Fruit fly (Drosophila melanogaster): ENCODE data around the gene ru.

Gene ru

dm6 chr3L:1368201-1368617 lies 2.2 kb upstream of the ru start (continued):
- peak; percentile 75 for TF ChIP-seq Camta (GFP tag; optimal IDR thresholded peaks at IDR 0.05)
- TF ChIP-seq psq (GFP tag; optimal IDR thresholded peaks at IDR 0.05) = peak; percentile 36
- no peak for TF ChIP-seq CG4328 (GFP tag; optimal IDR thresholded peaks at IDR 0.05)
- TF ChIP-seq disco-r (GFP tag; optimal IDR thresholded peaks at IDR 0.05) = peak; percentile 60
- TF ChIP-seq MESR4 (GFP tag; optimal IDR thresholded peaks at IDR 0.05) = no peak
- no peak for TF ChIP-seq Lim3 (GFP tag; IDR thresholded peaks at IDR 0.05)
- peak; percentile 85 for TF ChIP-seq abd-A (tag; optimal IDR thresholded peaks at IDR 0.05)
- peak; percentile 70; the same call in 2 of the 3 replicates for TF ChIP-seq CG2199 (GFP tag; IDR thresholded peaks at IDR 0.05)
- TF ChIP-seq lmd (GFP tag; IDR thresholded peaks at IDR 0.05) = peak; percentile 89
- TF ChIP-seq Ravus (GFP tag; IDR thresholded peaks at IDR 0.05) = peak; percentile 55
- TF ChIP-seq CG17829 (tag; optimal IDR thresholded peaks at IDR 0.05) = peak; percentile 80
- no peak for TF ChIP-seq Vsx1 (GFP tag; optimal IDR thresholded peaks at IDR 0.05)
- TF ChIP-seq da (GFP tag; optimal IDR thresholded peaks at IDR 0.05) = peak; percentile 66
- peak; percentile 39 for TF ChIP-seq CG3407 (GFP tag; optimal IDR thresholded peaks at IDR 0.05)
- peak; percentile 13 for TF ChIP-seq en (GFP tag; optimal IDR thresholded peaks at IDR 0.05)
- no peak for TF ChIP-seq HLHmδ (GFP tag; optimal IDR thresholded peaks at IDR 0.05)
- no peak for TF ChIP-seq Sin3A (optimal IDR thresholded peaks at IDR 0.05)
- peak; percentile 83 for TF ChIP-seq H15 (GFP tag; IDR thresholded peaks at IDR 0.05)
- peak; percentile 66 for TF ChIP-seq CG12155 (GFP tag; optimal IDR thresholded peaks at IDR 0.05)
- peak; percentile 42 for TF ChIP-seq CG10274 (GFP tag; optimal IDR thresholded peaks at IDR 0.05)
- TF ChIP-seq pnt (GFP tag; optimal IDR thresholded peaks at IDR 0.05) = peak; percentile 77
- TF ChIP-seq Kr (GFP tag; optimal IDR thresholded peaks at IDR 0.05) = peak; percentile 13
- TF ChIP-seq sqz (GFP tag; optimal IDR thresholded peaks at IDR 0.05) = peak; percentile 24
- TF ChIP-seq gsb (GFP tag; IDR thresholded peaks at IDR 0.05) = peak; percentile 84
- TF ChIP-seq bcd (GFP tag; optimal IDR thresholded peaks at IDR 0.05) = peak; percentile 83
- peak; percentile 74 for TF ChIP-seq CG10979 (tag; optimal IDR thresholded peaks at IDR 0.05)
- no peak for TF ChIP-seq CkIIα-i1 (GFP tag; IDR thresholded peaks at IDR 0.05)
- no peak for TF ChIP-seq pita (GFP tag; optimal IDR thresholded peaks at IDR 0.05)
- peak; percentile 71 for TF ChIP-seq grau (tag; optimal IDR thresholded peaks at IDR 0.05)
- TF ChIP-seq Xrp1 (GFP tag; IDR thresholded peaks at IDR 0.05) = peak; percentile 96
- TF ChIP-seq Chrac-16 (GFP tag; optimal IDR thresholded peaks at IDR 0.05) = peak; percentile 86
- peak; percentile 84 for TF ChIP-seq dmrt99B (tag; optimal IDR thresholded peaks at IDR 0.05)
- no peak for TF ChIP-seq amos (GFP tag; IDR thresholded peaks at IDR 0.05; ENCODE audit: partially characterized antibody)
- peak; percentile 85 for TF ChIP-seq H2.0 (GFP tag; IDR thresholded peaks at IDR 0.05)
- peak; percentile 33 for TF ChIP-seq CG11723 (GFP tag; optimal IDR thresholded peaks at IDR 0.05)
- 0 out of 2 replicates have a peak, but pooled peaks have one; percentile 10 for TF ChIP-seq cas (GFP tag; IDR thresholded peaks at IDR 0.05)
- peak; percentile 51 for TF ChIP-seq CG10147 (GFP tag; optimal IDR thresholded peaks at IDR 0.05)
- TF ChIP-seq Dfd (GFP tag; optimal IDR thresholded peaks at IDR 0.05) = no peak
- peak; percentile 78 for TF ChIP-seq CG30431 (GFP tag; optimal IDR thresholded peaks at IDR 0.05)
- peak; percentile 15 for TF ChIP-seq NC2α (GFP tag; optimal IDR thresholded peaks at IDR 0.05)
- peak; percentile 21 for TF ChIP-seq CG3065 (GFP tag; optimal IDR thresholded peaks at IDR 0.05)
- peak; percentile 9 for TF ChIP-seq CG12236 (GFP tag; optimal IDR thresholded peaks at IDR 0.05)
- peak; percentile 83 for TF ChIP-seq Aef1 (GFP tag; IDR thresholded peaks at IDR 0.05)
- peak; percentile 53; the same call in 1 of the 2 replicates for TF ChIP-seq CG43689 (GFP tag; IDR thresholded peaks at IDR 0.05)
- peak; percentile 63 for TF ChIP-seq CG9876 (GFP tag; optimal IDR thresholded peaks at IDR 0.05)
- no peak for TF ChIP-seq Dll (GFP tag; IDR thresholded peaks at IDR 0.05; ENCODE audit: partially characterized antibody)
- peak; percentile 86 for TF ChIP-seq CG10959 (GFP tag; IDR thresholded peaks at IDR 0.05)
- TF ChIP-seq CG11696 (GFP tag; IDR thresholded peaks at IDR 0.05) = peak; percentile 71; the same call in 1 of the 2 replicates
- peak; percentile 84 for TF ChIP-seq gem (tag; optimal IDR thresholded peaks at IDR 0.05)
- TF ChIP-seq CG14441 (GFP tag; IDR thresholded peaks at IDR 0.05) = peak; percentile 88
- no peak for TF ChIP-seq CG17186 (GFP tag; optimal IDR thresholded peaks at IDR 0.05)
- peak; percentile 87 for TF ChIP-seq Awh (GFP tag; IDR thresholded peaks at IDR 0.05)

Data from whole organism, embryonic.